Fruit fly (Drosophila melanogaster) whole organism: ENCODE data around the gene Atx-1.

Source experiments
- CG8478 ChIP-seq: fragments of >200 bp; optimal IDR thresholded peaks from 2 replicates; lab custom pipeline; 2018; ENCODE audit warnings: inconsistent platforms
- Dll ChIP-seq: fragments of >200 bp; optimal IDR thresholded peaks from 2 replicates; lab custom pipeline; 2017

dm6 chrX:6776274-6776673 is 46.7 kb upstream of the Atx-1 start:
- no peak for TF ChIP-seq CG8478
- TF ChIP-seq Dll (lab: Kevin White, UChicago), result no peak
